Fruit fly (Drosophila melanogaster) whole organism, prepupa: Measurements from ENCODE around the gene Or69a.

ENCODE experiments used
- CG15336 ChIP-seq: fragments of 200-800 bp; sonication (Bioruptor generic); IDR thresholded peaks from 2 replicates; pipeline ENCODE4 v1.3.6; 2022; ENCODE audit warnings: missing biosample characterization, missing genetic modification characterization
- CG31627 ChIP-seq: fragments of 200-800 bp; sonication (Bioruptor generic); optimal IDR thresholded peaks from 3 replicates; lab custom pipeline; 2016; ENCODE audit warnings: missing biosample characterization, missing genetic modification characterization
- Ets21C ChIP-seq: fragments of 200-800 bp; sonication (Bioruptor generic); optimal IDR thresholded peaks from 3 replicates; lab custom pipeline; 2016; ENCODE audit warnings: missing biosample characterization, missing genetic modification characterization
- Hr39 ChIP-seq: fragments of 200-800 bp; sonication (Bioruptor generic); optimal IDR thresholded peaks from 2 replicates; lab custom pipeline; 2016; ENCODE audit warnings: missing biosample characterization, missing genetic modification characterization
- Smox ChIP-seq: fragments of 200-800 bp; sonication (Bioruptor generic); optimal IDR thresholded peaks from 3 replicates; lab custom pipeline; 2016; ENCODE audit warnings: missing biosample characterization, missing genetic modification characterization
- esn ChIP-seq: fragments of 200-800 bp; sonication (Bioruptor generic); optimal IDR thresholded peaks from 2 replicates; lab custom pipeline; 2016; ENCODE audit warnings: missing biosample characterization, mild to moderate bottlenecking, missing genetic modification characterization, moderate library complexity
- fd59A ChIP-seq: fragments of 200-800 bp; sonication (Bioruptor generic); optimal IDR thresholded peaks from 2 replicates; lab custom pipeline; 2017; ENCODE audit warnings: missing biosample characterization, mild to moderate bottlenecking, missing genetic modification characterization, missing genetic modification reagents
- fkh ChIP-seq: fragments of 200-800 bp; sonication (Bioruptor generic); optimal IDR thresholded peaks from 3 replicates; lab custom pipeline; 2017; ENCODE audit warnings: missing biosample characterization, mild to moderate bottlenecking, missing genetic modification characterization, moderate library complexity
- ss ChIP-seq, 2 experiments: fragments of 200-800 bp; sonication (Bioruptor generic); optimal IDR thresholded peaks; 2 replicates in 1 of 2; 3 replicates in 1 of 2; lab custom pipeline; 2017 to 2018; ENCODE audit warnings: mild to moderate bottlenecking in 2 of 2, missing biosample characterization in 2 of 2, missing genetic modification characterization in 2 of 2, moderate library complexity in 1 of 2

DNA sequence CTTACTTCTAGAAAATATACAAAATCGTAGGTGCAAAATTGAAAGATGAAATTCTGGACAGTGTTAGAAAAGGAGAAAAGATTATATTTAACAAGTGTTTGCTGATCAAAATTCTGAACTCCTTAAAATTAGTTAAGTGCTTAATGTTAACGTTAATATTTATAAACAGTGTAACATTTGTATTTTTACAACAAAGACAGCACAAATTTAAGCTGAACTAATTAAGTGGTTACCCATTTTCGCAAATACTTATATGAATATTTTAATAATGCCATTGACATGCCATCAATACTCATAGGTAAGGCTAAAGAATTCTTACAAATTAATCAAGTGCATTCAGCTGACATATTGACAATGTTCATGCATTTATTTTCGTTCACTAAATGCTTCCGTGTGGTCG is 13.0 kb downstream of the Or69a start, which contains the start of gene CG10752:
- TF ChIP-seq Hr39 (GFP tag; lab: Kevin White, UChicago) (no peak), esn (GFP tag; lab: Kevin White, UChicago) (no peak), fd59A (GFP tag; lab: Kevin White, UChicago) (no peak), CG15336 (GFP tag; lab: Robert Waterston, UW) (no peak), CG31627 (GFP tag; lab: Kevin White, UChicago) (no peak), Ets21C (GFP tag; lab: Kevin White, UChicago) (no peak), fkh (no peak), Smox (GFP tag; lab: Kevin White, UChicago) (no peak), ss (GFP tag; optimal IDR thresholded peaks at IDR 0.05; lab: Kevin White, UChicago) (no peak)
